Fruit fly (Drosophila melanogaster) whole organism, embryonic: Measurements from ENCODE around the gene CG4467.
A peak's percentile ranks its signal among the peaks of the same experiment; 100 is the strongest.

Experiments
- Atf-2 ChIP-seq: fragments of 200-800 bp; sonication (Bioruptor generic); optimal IDR thresholded peaks from 2 replicates; lab custom pipeline; 2016; ENCODE audit warnings: missing biosample characterization, missing genetic modification characterization
- CG10267 ChIP-seq: fragments of 200-800 bp; sonication (Bioruptor generic); optimal IDR thresholded peaks from 2 replicates; lab custom pipeline; 2018; ENCODE audit warnings: missing biosample characterization, mild to moderate bottlenecking, missing genetic modification characterization, moderate library complexity
- CG11696 ChIP-seq: fragments of 200-800 bp; sonication (Bioruptor generic); IDR thresholded peaks from 2 replicates; pipeline ENCODE4 v1.3.6; 2022; ENCODE audit warnings: missing biosample characterization, missing genetic modification characterization
- CG14667 ChIP-seq: fragments of 200-800 bp; sonication (Bioruptor generic); IDR thresholded peaks from 2 replicates; pipeline ENCODE4 v1.3.6; 2022; ENCODE audit warnings: missing biosample characterization, missing genetic modification characterization
- CG15479 ChIP-seq: fragments of 200-800 bp; sonication (Bioruptor generic); optimal IDR thresholded peaks from 3 replicates; lab custom pipeline; 2019; ENCODE audit warnings: missing biosample characterization, mild to moderate bottlenecking, missing genetic modification characterization, moderate library complexity
- CG16813 ChIP-seq: fragments of 200-800 bp; sonication (Bioruptor generic); IDR thresholded peaks from 3 replicates; pipeline ENCODE4 v1.3.6; 2022; ENCODE audit warnings: missing biosample characterization, missing genetic modification characterization; ENCODE audit not compliant: partially characterized antibody
- CG17186 ChIP-seq: fragments of 200-800 bp; sonication (Bioruptor generic); optimal IDR thresholded peaks from 3 replicates; lab custom pipeline; 2017; ENCODE audit warnings: missing biosample characterization, missing genetic modification reagents, missing genetic modification characterization
- CG17361 ChIP-seq: fragments of 200-800 bp; sonication (Bioruptor generic); IDR thresholded peaks from 3 replicates; pipeline ENCODE4 v1.3.6; 2022; ENCODE audit warnings: missing biosample characterization, missing genetic modification characterization
- CG18619 ChIP-seq: fragments of 200-800 bp; sonication (Bioruptor generic); optimal IDR thresholded peaks from 3 replicates; lab custom pipeline; 2017; ENCODE audit warnings: missing biosample characterization, mild to moderate bottlenecking, missing genetic modification characterization
- CG2678 ChIP-seq: fragments of 200-800 bp; sonication (Bioruptor generic); optimal IDR thresholded peaks from 3 replicates; lab custom pipeline; 2019; ENCODE audit warnings: missing biosample characterization, mild to moderate bottlenecking, missing genetic modification characterization, moderate library complexity
- CG34224 ChIP-seq: fragments of 200-800 bp; sonication (Bioruptor generic); IDR thresholded peaks from 3 replicates; pipeline ENCODE4 v1.3.6; 2022; ENCODE audit warnings: missing biosample characterization, missing genetic modification characterization; ENCODE audit not compliant: partially characterized antibody
- CG3726 ChIP-seq: fragments of 200-800 bp; sonication (Bioruptor generic); IDR thresholded peaks from 3 replicates; pipeline ENCODE4, ENCODE4 v1.3.6; 2022; ENCODE audit warnings: missing biosample characterization, missing genetic modification characterization
- CG3995 ChIP-seq: fragments of 200-800 bp; sonication (Bioruptor generic); optimal IDR thresholded peaks from 3 replicates; lab custom pipeline; 2016; ENCODE audit warnings: missing biosample characterization, missing genetic modification characterization
- CG4360 ChIP-seq: fragments of 200-800 bp; sonication (Bioruptor generic); IDR thresholded peaks from 2 replicates; pipeline ENCODE4 v1.3.6; 2022; ENCODE audit warnings: missing biosample characterization, missing genetic modification characterization
- CG6791 ChIP-seq: fragments of 200-800 bp; sonication (Bioruptor generic); IDR thresholded peaks from 3 replicates; pipeline ENCODE4 v1.3.6; 2022; ENCODE audit warnings: missing biosample characterization, missing genetic modification characterization; ENCODE audit not compliant: partially characterized antibody
- CG6854 ChIP-seq: fragments of 200-800 bp; sonication (Bioruptor generic); optimal IDR thresholded peaks from 3 replicates; lab custom pipeline; 2017; ENCODE audit warnings: missing biosample characterization, mild to moderate bottlenecking, missing genetic modification characterization
- CG9609 ChIP-seq: fragments of 200-800 bp; sonication (Bioruptor generic); optimal IDR thresholded peaks from 3 replicates; lab custom pipeline; 2016; ENCODE audit warnings: missing biosample characterization, missing genetic modification characterization
- CG9797 ChIP-seq: fragments of 200-800 bp; sonication (Bioruptor generic); optimal IDR thresholded peaks from 3 replicates; lab custom pipeline; 2018; ENCODE audit warnings: missing biosample characterization, mild to moderate bottlenecking, missing genetic modification characterization
- CG9876 ChIP-seq: fragments of 200-800 bp; sonication (Bioruptor generic); optimal IDR thresholded peaks from 2 replicates; lab custom pipeline; 2016; ENCODE audit warnings: missing biosample characterization, missing genetic modification characterization
- CrebB ChIP-seq: fragments of 200-800 bp; sonication (Bioruptor generic); optimal IDR thresholded peaks from 3 replicates; lab custom pipeline; 2018; ENCODE audit warnings: missing biosample characterization, mild to moderate bottlenecking, missing genetic modification characterization
- Dp ChIP-seq: fragments of 200-800 bp; sonication (Bioruptor generic); optimal IDR thresholded peaks from 2 replicates; lab custom pipeline; 2018; ENCODE audit warnings: missing biosample characterization, mild to moderate bottlenecking, missing genetic modification characterization, moderate library complexity
- Dref ChIP-seq: fragments of 200-800 bp; sonication (Bioruptor generic); IDR thresholded peaks from 2 replicates; pipeline ENCODE4 v1.3.6; 2022; ENCODE audit warnings: missing biosample characterization, missing genetic modification characterization
- Gsc ChIP-seq: fragments of 200-800 bp; sonication (Bioruptor generic); IDR thresholded peaks from 2 replicates; pipeline ENCODE4 v1.3.6; 2022; ENCODE audit warnings: missing biosample characterization, missing genetic modification characterization
- H2.0 ChIP-seq: fragments of 200-800 bp; sonication (Bioruptor generic); IDR thresholded peaks from 2 replicates; pipeline ENCODE4 v1.3.6; 2022; ENCODE audit warnings: missing biosample characterization, missing genetic modification characterization
- Hr3 ChIP-seq: fragments of 200-800 bp; sonication (Bioruptor generic); optimal IDR thresholded peaks from 3 replicates; lab custom pipeline; 2016; ENCODE audit warnings: missing biosample characterization, missing genetic modification characterization
- Optix ChIP-seq: fragments of 200-800 bp; sonication (Bioruptor generic); IDR thresholded peaks from 3 replicates; pipeline ENCODE4 v1.3.6; 2022; ENCODE audit warnings: missing biosample characterization, missing genetic modification characterization
- Side ChIP-seq: fragments of 200-800 bp; sonication (Bioruptor generic); optimal IDR thresholded peaks from 2 replicates; lab custom pipeline; 2016; ENCODE audit warnings: missing biosample characterization, missing genetic modification characterization
- Tbp ChIP-seq: fragments of >200 bp; optimal IDR thresholded peaks from 2 replicates; lab custom pipeline; 2018; ENCODE audit warnings: missing biosample characterization, missing genetic modification characterization
- Trl ChIP-seq, 3 experiments: fragments of >200 bp in 2 of 3; fragments of 200-800 bp in 1 of 3; sonication (Bioruptor generic) in 1 of 3; optimal IDR thresholded peaks; 2 replicates in 1 of 3; 3 replicates in 2 of 3; lab custom pipeline; 2016 to 2017; ENCODE audit warnings: missing biosample characterization in 1 of 3, missing genetic modification characterization in 1 of 3
- Xbp1 ChIP-seq: fragments of 200-800 bp; sonication (Bioruptor generic); optimal IDR thresholded peaks from 3 replicates; lab custom pipeline; 2016; ENCODE audit warnings: missing biosample characterization, mild to moderate bottlenecking, missing genetic modification characterization
- Xrp1 ChIP-seq: fragments of 200-800 bp; sonication (Bioruptor generic); IDR thresholded peaks from 2 replicates; pipeline ENCODE4 v1.3.6; 2022; ENCODE audit warnings: missing biosample characterization, missing genetic modification characterization
- ac ChIP-seq: fragments of 200-800 bp; sonication (Bioruptor generic); optimal IDR thresholded peaks from 3 replicates; lab custom pipeline; 2017; ENCODE audit warnings: missing biosample characterization, mild to moderate bottlenecking, missing genetic modification characterization
- bab2 ChIP-seq: fragments of 200-800 bp; sonication (Bioruptor generic); optimal IDR thresholded peaks from 2 replicates; lab custom pipeline; 2016; ENCODE audit warnings: missing biosample characterization, missing genetic modification characterization
- cato ChIP-seq: fragments of 200-800 bp; sonication (Bioruptor generic); optimal IDR thresholded peaks from 2 replicates; lab custom pipeline; 2016; ENCODE audit warnings: missing biosample characterization, missing genetic modification characterization, borderline replicate concordance
- ci ChIP-seq: fragments of 200-800 bp; sonication (Bioruptor generic); IDR thresholded peaks from 3 replicates; pipeline ENCODE4 v1.3.6; 2022; ENCODE audit warnings: missing biosample characterization, missing genetic modification characterization
- cwo ChIP-seq: fragments of 200-800 bp; sonication (Bioruptor generic); optimal IDR thresholded peaks from 3 replicates; lab custom pipeline; 2017; ENCODE audit warnings: missing biosample characterization, missing genetic modification characterization, mild to moderate bottlenecking, moderate library complexity, missing genetic modification reagents
- ewg ChIP-seq: fragments of 200-800 bp; sonication (Bioruptor generic); optimal IDR thresholded peaks from 3 replicates; lab custom pipeline; 2017; ENCODE audit warnings: mild to moderate bottlenecking, missing biosample characterization, missing genetic modification reagents, missing genetic modification characterization
- ftz-f1 ChIP-seq: fragments of 200-800 bp; sonication (Bioruptor generic); optimal IDR thresholded peaks from 2 replicates; lab custom pipeline; 2016; ENCODE audit warnings: missing biosample characterization, missing genetic modification characterization
- kay ChIP-seq: fragments of 200-800 bp; sonication (Bioruptor generic); optimal IDR thresholded peaks from 2 replicates; lab custom pipeline; 2016; ENCODE audit warnings: missing biosample characterization, missing genetic modification characterization
- klu ChIP-seq: fragments of 200-800 bp; sonication (Bioruptor generic); IDR thresholded peaks from 2 replicates; pipeline ENCODE4 v1.3.6; 2022; ENCODE audit warnings: missing biosample characterization, missing genetic modification characterization
- odd ChIP-seq: fragments of 200-800 bp; sonication (Bioruptor generic); optimal IDR thresholded peaks from 2 replicates; lab custom pipeline; 2017; ENCODE audit warnings: missing biosample characterization, mild to moderate bottlenecking, missing genetic modification characterization
- pho ChIP-seq: fragments of 200-800 bp; sonication (Bioruptor generic); optimal IDR thresholded peaks from 2 replicates; lab custom pipeline; 2016; ENCODE audit warnings: missing biosample characterization, missing genetic modification characterization
- salm ChIP-seq: fragments of 200-800 bp; sonication (Bioruptor generic); optimal IDR thresholded peaks from 2 replicates; lab custom pipeline; 2018; ENCODE audit warnings: missing biosample characterization, mild to moderate bottlenecking, missing genetic modification characterization
- scrt ChIP-seq: fragments of 200-800 bp; sonication (Bioruptor generic); optimal IDR thresholded peaks from 2 replicates; lab custom pipeline; 2018; ENCODE audit warnings: missing biosample characterization, mild to moderate bottlenecking, missing genetic modification characterization, moderate library complexity
- sisA ChIP-seq: fragments of 200-800 bp; sonication (Bioruptor generic); IDR thresholded peaks from 2 replicates; pipeline ENCODE4 v1.3.6; 2022; ENCODE audit warnings: missing biosample characterization, missing genetic modification characterization
- tio ChIP-seq: fragments of 200-800 bp; sonication (Bioruptor generic); optimal IDR thresholded peaks from 2 replicates; lab custom pipeline; 2017; ENCODE audit warnings: missing biosample characterization, missing genetic modification characterization, inconsistent platforms
- tx ChIP-seq: fragments of 200-800 bp; sonication (Bioruptor generic); optimal IDR thresholded peaks from 2 replicates; lab custom pipeline; 2016; ENCODE audit warnings: missing biosample characterization, missing genetic modification characterization
- usp ChIP-seq: fragments of >200 bp; optimal IDR thresholded peaks from 2 replicates; lab custom pipeline; 2017; ENCODE audit warnings: missing biosample characterization, missing genetic modification characterization
- vfl ChIP-seq: fragments of 200-800 bp; sonication (Bioruptor generic); optimal IDR thresholded peaks from 2 replicates; lab custom pipeline; 2016; ENCODE audit warnings: missing biosample characterization, missing genetic modification characterization
- vvl ChIP-seq: fragments of 200-800 bp; sonication (Bioruptor generic); IDR thresholded peaks from 2 replicates; pipeline ENCODE4 v1.3.6; 2022; ENCODE audit warnings: missing biosample characterization, missing genetic modification characterization

CG4467 gene

DNA sequence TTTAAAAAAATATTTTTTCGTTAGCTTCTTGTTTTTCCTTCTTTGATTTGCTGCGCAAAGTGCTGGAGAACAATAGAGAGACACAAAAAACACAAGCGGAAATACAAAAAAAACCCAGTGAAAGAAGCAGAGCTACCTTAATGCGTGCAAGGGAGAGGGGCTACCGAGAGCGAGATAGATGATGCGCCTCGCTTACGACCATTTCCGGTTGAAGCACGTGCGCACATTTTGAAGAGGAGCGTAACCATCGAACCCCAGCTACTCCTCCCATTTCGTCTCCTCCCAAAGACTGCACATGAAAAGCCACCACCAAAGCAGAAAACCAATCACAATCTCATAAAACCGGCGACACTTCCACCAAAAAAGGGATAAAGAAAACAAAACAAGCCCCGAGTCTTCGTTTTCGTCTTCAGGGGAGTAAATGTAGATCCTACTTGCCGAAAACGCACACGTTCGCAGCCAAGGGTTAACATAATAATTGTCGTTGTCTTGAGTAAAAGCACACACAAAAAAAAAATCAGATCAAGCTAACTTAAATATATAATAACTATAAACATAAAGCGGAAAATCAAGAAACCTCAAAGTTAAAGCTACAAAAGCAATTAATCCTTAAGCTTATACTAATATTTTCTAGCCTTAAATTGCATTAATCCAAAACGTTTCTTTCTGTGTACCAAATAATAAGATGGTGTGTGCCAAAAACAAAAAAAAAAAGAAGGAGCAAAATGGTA lies 48.6 kb upstream of the CG4467 start (continued):
- TF ChIP-seq tio (GFP tag; lab: Kevin White, UChicago) (peak; percentile 32), cwo (GFP tag; lab: Kevin White, UChicago) (peak; percentile 56), CG34224 (GFP tag; lab: Robert Waterston, UW) (no peak), Side (GFP tag; lab: Kevin White, UChicago) (no peak), CG17186 (GFP tag; lab: Kevin White, UChicago) (no peak), sisA (GFP tag; lab: Robert Waterston, UW) (peak; percentile 37; the same call in 1 of the 2 replicates), ftz-f1 (GFP tag; lab: Kevin White, UChicago) (no peak), odd (GFP tag; lab: Kevin White, UChicago) (no peak), vvl (peak; percentile 15; the same call in 1 of the 2 replicates), cato (no peak), Atf-2 (GFP tag; lab: Kevin White, UChicago) (no peak), CrebB (tag; lab: Kevin White, UChicago) (no peak), CG17361 (GFP tag; lab: Robert Waterston, UW) (peak; percentile 66), bab2 (no peak), klu (GFP tag; lab: Robert Waterston, UW) (no peak), CG9876 (GFP tag; lab: Kevin White, UChicago) (no peak), Xrp1 (GFP tag; lab: Robert Waterston, UW) (peak; percentile 72), CG2678 (peak; percentile 34), CG3995 (GFP tag; lab: Kevin White, UChicago) (no peak), Trl (optimal IDR thresholded peaks at IDR 0.05; lab: Kevin White, UChicago) (no peak), Trl (GFP tag; optimal IDR thresholded peaks at IDR 0.05; lab: Kevin White, UChicago) (no peak), pho (GFP tag; lab: Kevin White, UChicago) (no peak), CG18619 (GFP tag; lab: Kevin White, UChicago) (no peak), salm (no peak), ewg (GFP tag; lab: Kevin White, UChicago) (no peak), CG11696 (GFP tag; lab: Robert Waterston, UW) (no peak), H2.0 (GFP tag; lab: Robert Waterston, UW) (no peak), Hr3 (GFP tag; lab: Kevin White, UChicago) (no peak), Tbp (no peak), Xbp1 (GFP tag; lab: Kevin White, UChicago) (peak; percentile 38), tx (GFP tag; lab: Kevin White, UChicago) (no peak), kay (peak; percentile 13), CG9797 (GFP tag; lab: Kevin White, UChicago) (no peak), Dref (no peak), CG16813 (GFP tag; lab: Robert Waterston, UW) (no peak), scrt (GFP tag; lab: Kevin White, UChicago) (no peak), ci (GFP tag; lab: Robert Waterston, UW) (peak; percentile 63), Optix (GFP tag; lab: Robert Waterston, UW) (no peak), CG10267 (peak; percentile 45), CG9609 (GFP tag; lab: Kevin White, UChicago) (no peak), ac (GFP tag; lab: Kevin White, UChicago) (no peak), CG6791 (GFP tag; lab: Robert Waterston, UW) (no peak), CG6854 (no peak), Dp (GFP tag; lab: Kevin White, UChicago) (no peak), CG4360 (GFP tag; lab: Robert Waterston, UW) (no peak), CG15479 (GFP tag; lab: Kevin White, UChicago) (no peak), Gsc (GFP tag; lab: Robert Waterston, UW) (no peak), usp (no peak), CG14667 (GFP tag; lab: Robert Waterston, UW) (no peak), vfl (GFP tag; lab: Kevin White, UChicago) (no peak), CG3726 (GFP tag; lab: Robert Waterston, UW) (no peak)
